Worm (Caenorhabditis elegans) whole organism, dauer: ENCODE data around the gene ist-1.

Experiments
- unc-62 ChIP-seq: sonication (generic microtip); optimal IDR thresholded peaks from 2 replicates; lab custom pipeline; 2017; ENCODE audit warnings: missing biosample characterization, missing genetic modification reagents, missing genetic modification characterization

ist-1 gene

ce11 chrX:7126348-7126747, at the start of gene ist-1:
Gene ist-1, plus strand, starts transcription at chrX:7126648.
- no peak for TF ChIP-seq unc-62 (GFP tag; lab: Kevin White, UChicago)

ce11 chrX:7085067-7085466, 41.4 kb upstream of the ist-1 start, which contains the start of gene Y1B5A.1:
Gene Y1B5A.1, plus strand, starts transcription at chrX:7085367.
- no peak for TF ChIP-seq unc-62 (GFP tag; lab: Kevin White, UChicago)

DNA sequence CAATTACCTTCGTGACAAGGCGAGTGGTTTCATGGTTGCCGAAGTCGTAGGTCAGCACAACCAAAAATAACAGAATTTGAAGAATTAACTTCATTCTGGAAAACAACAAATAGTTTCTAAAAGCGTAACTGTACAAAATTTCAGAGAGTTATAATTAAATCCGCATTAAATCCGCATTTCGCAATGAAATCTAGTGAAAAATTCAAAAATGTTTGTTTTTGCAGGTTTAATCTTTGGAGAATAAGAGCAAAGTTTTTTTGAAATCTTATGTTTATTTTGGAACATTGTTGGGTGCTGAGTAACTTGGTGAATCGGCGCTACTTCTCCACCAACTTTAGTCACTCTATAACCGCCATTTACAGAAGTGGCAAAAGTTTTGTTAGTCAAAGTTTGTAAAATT, 40.5 kb upstream of the ist-1 start, which contains the start of gene C36B7.4:
Gene C36B7.4, minus strand, starts transcription at position 101 of the 400 bp plus-strand sequence.
- TF ChIP-seq unc-62 (GFP tag; lab: Kevin White, UChicago) = no peak

- TF ChIP-seq unc-62 (GFP tag; lab: Kevin White, UChicago) = no peak
Measured at ce11 chrX:7096349-7096748, 30.1 kb upstream of the ist-1 start, which contains the start of gene C36B7.5. Gene C36B7.5, minus strand, starts transcription at chrX:7096449.

ce11 chrX:7099049-7099448, 27.4 kb upstream of the ist-1 start:
- TF ChIP-seq unc-62 (GFP tag; lab: Kevin White, UChicago) = no peak

ce11 chrX:7100290-7100689, 26.2 kb upstream of the ist-1 start, which contains the start of gene C36B7.6:
Gene C36B7.6, minus strand, starts transcription at chrX:7100338.
- TF ChIP-seq unc-62 (GFP tag; lab: Kevin White, UChicago) = no peak

DNA sequence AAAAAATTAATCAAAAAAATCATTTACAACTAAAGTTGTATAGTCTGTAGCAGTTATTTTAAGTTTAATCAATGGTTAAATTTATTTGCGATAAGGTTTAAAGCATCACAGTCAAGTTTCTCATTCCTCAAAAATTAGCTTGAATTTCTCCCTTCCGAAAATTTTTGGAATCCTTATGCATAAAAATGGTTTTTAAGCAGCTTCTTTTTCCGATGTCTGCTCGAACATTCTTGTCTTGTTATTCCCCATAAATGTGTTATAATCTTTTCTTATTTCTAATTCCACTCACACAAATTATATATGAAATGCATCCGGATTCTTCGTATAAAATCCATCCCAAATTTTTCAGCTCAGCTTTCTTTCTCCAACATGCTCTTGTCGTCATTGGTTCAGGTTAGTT, 25.0 kb upstream of the ist-1 start, which contains the start of gene C36B7.3:
Gene C36B7.3, plus strand, starts transcription at position 301 of the 400 bp plus-strand sequence.
- no peak for TF ChIP-seq unc-62 (GFP tag; lab: Kevin White, UChicago)

DNA sequence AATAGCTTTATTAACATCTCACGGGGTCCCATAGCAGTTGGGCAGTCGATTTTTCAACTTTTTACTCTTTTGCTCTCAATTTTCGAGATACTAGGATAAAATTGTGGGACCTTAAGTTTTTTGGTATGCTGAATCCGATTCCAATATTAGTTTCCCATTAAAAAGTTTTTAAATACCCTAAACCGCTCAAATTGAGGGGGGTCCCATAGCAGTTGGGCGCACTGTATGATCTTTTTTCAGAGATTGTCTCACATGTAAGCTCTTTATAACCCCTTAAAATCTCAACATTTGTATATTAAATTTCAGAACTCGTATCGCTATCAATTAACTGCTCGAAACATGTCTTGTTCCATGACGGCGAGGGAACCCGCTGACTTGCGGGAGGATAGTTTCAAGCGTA, 20.3 kb upstream of the ist-1 start, which contains the start of gene C36B7.2:
Gene C36B7.2, plus strand, starts transcription at position 301 of the 400 bp plus-strand sequence.
- TF ChIP-seq unc-62 (GFP tag; lab: Kevin White, UChicago) = no peak

DNA sequence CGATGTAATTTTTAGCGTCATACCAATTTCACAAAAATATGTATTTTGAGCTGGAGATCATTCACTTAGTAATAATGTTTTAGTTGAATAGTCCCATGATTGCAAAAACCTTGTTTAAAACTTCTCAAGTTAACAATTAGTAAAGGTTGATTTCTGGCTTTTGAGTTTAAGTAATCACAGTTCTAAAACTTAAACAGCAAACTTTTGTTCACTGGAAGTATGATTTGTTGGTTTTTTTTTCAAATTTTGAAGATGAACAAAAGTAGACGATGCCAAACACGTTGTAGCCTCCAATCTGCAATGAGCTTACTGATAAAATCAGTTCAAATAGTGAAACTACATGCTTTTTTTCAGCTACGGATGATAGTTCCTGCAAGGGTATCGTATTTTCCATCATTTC, 13.9 kb upstream of the ist-1 start, which contains the start of gene C36B7.1:
Gene C36B7.1, plus strand, starts transcription at position 301 of the 400 bp plus-strand sequence.
- no peak for TF ChIP-seq unc-62 (GFP tag; lab: Kevin White, UChicago)

- no peak for TF ChIP-seq unc-62 (GFP tag; lab: Kevin White, UChicago)
Measured at ce11 chrX:7116896-7117295, 9.6 kb upstream of the ist-1 start, which contains the start of gene hen-1. Gene hen-1, minus strand, starts transcription at chrX:7116996.

DNA sequence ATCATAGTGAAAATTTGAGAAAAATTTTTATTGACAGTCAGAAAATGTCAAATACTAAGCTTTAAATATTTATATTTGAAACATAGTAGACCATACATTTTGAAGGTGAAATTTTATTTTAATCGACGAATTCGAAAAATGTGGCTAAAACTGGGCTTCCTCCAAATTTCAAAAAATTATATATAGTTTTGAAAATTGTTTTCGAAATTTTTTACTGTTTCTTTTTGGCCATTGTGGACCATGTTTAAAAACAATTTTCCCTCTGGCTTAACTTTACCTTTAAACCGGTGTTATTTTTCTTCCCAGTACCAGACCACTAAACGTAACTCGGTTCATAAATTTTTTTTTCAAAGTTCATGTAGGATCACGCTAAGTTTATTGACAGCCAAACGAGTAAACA, 3.8 kb upstream of the ist-1 start:
- no peak for TF ChIP-seq unc-62 (GFP tag; lab: Kevin White, UChicago)

DNA sequence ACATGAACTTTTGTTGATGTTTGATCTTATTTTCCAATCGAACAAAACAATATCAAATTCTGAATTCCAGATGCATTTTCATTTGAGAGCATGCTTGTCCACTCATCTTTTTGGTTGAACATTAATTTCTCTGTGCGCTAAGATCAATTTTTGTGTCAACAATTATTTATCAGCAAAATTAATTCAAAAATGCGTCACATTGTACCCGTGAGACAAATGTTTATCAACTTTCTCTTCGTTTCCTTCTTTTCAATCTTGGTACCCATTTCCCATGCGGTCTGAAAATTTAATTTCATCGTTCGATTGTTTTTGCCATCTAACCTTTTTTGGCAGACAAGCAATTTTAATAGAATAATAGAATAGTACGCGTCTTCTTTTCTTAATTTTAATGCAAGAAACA, 2.4 kb upstream of the ist-1 start:
- TF ChIP-seq unc-62 (GFP tag; lab: Kevin White, UChicago) = no peak

- no peak for TF ChIP-seq unc-62 (GFP tag; lab: Kevin White, UChicago)
Measured at ce11 chrX:7125178-7125577, 1.3 kb upstream of the ist-1 start.

ce11 chrX:7128615-7129014, 2.2 kb downstream of the ist-1 start:
- TF ChIP-seq unc-62 (GFP tag; lab: Kevin White, UChicago) = no peak

- no peak for TF ChIP-seq unc-62 (GFP tag; lab: Kevin White, UChicago)
Measured at ce11 chrX:7129460-7129859, 3.0 kb downstream of the ist-1 start.

DNA sequence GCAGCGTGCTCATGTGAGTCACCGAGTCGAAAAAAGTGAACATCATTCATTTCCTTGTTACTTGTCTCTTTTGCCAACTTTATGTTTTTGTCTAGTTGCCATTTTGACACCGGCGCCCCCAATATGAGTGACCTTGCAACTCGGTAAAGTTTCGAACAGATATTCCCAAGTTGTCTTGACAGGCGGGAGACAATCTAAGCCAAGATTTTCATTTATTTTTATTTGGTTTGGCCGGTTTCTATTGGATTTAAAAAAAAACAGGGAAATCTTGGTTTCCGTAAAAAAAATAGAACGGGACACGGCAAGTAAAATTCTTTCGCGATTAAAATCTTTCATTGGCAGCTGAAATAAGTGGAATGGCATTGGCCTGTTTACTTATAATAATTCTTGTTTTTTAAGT, 4.8 kb downstream of the ist-1 start:
- no peak for TF ChIP-seq unc-62 (GFP tag; lab: Kevin White, UChicago)

DNA sequence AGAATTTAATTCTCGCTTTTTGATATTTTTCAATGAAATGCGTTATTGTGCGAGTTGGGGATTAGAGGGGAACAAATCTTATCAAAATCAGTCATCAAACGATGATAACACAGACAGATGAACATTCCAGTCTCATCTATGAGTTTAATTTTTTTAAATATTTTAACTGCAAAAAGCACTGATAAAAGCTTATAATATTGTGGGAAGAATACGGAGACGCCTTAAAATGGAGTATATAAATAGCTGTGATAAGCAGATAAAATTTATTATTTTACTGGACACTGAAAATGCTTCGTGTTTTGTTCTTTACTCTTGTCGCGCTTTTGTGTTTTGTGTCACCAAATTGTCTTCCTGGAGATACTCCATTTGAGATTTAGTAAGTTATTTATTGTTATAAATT, 13.2 kb downstream of the ist-1 start, which contains the start of gene clec-86:
Gene clec-86, plus strand, starts transcription at position 262 of the 400 bp plus-strand sequence.
- TF ChIP-seq unc-62 (GFP tag; lab: Kevin White, UChicago) = no peak
